Worm (Caenorhabditis elegans) whole organism, L4 larva: ENCODE measurements around the gene C36C9.4.
"Not testable (repeated sequence)": the region's sequence is repeated elsewhere in the genome, so short reads cannot be mapped to it uniquely, and the experiment has no call there.

Experiments used
- D1046.2 ChIP-seq: fragments of 200-800 bp; sonication (Bioruptor generic); IDR thresholded peaks from 2 replicates; pipeline ENCODE4 v1.3.6; 2022; ENCODE audit warnings: missing genetic modification characterization, missing compliant biosample characterization
- aly-2 ChIP-seq: sonication (generic microtip); optimal IDR thresholded peaks from 2 replicates; lab custom pipeline; 2018; ENCODE audit warnings: missing biosample characterization, missing genetic modification characterization
- ces-1 ChIP-seq: fragments of 150-350 bp; sonication (generic microtip); optimal IDR thresholded peaks from 4 replicates; lab custom pipeline; 2014; ENCODE audit warnings: missing biosample characterization, missing genetic modification reagents, missing genetic modification characterization
- hmg-1.1 ChIP-seq: fragments of 200-800 bp; sonication (Bioruptor generic); IDR thresholded peaks from 2 replicates; pipeline ENCODE4 v1.3.6; 2022; ENCODE audit warnings: missing genetic modification reagents, missing genetic modification characterization, missing compliant biosample characterization
- jun-1 ChIP-seq: fragments of 150-350 bp; optimal IDR thresholded peaks from 2 replicates; lab custom pipeline; 2014; ENCODE audit warnings: missing biosample characterization, missing genetic modification reagents, missing genetic modification characterization
- lim-7 ChIP-seq: fragments of 200-800 bp; sonication (Bioruptor generic); IDR thresholded peaks from 2 replicates; pipeline ENCODE4 v1.3.6; 2022; ENCODE audit warnings: missing genetic modification characterization, missing compliant biosample characterization
- mdl-1 ChIP-seq, 2 experiments: fragments of 150-350 bp in 1 of 2; sonication (generic microtip) in 1 of 2; optimal IDR thresholded peaks; 2 replicates each; lab custom pipeline; 2014 to 2017; ENCODE audit warnings: missing biosample characterization in 2 of 2, missing genetic modification characterization in 2 of 2
- mxl-3 ChIP-seq: fragments of 200-800 bp; sonication (Bioruptor generic); optimal IDR thresholded peaks from 2 replicates; lab custom pipeline; 2018; ENCODE audit warnings: mild to moderate bottlenecking, missing genetic modification characterization, missing compliant biosample characterization
- nhr-28 ChIP-seq: fragments of 150-350 bp; optimal IDR thresholded peaks from 2 replicates; lab custom pipeline; 2014; ENCODE audit warnings: missing biosample characterization, missing genetic modification characterization
- pha-4 ChIP-seq, 2 experiments: fragments of 150-350 bp in 1 of 2; fragments of 200-800 bp in 1 of 2; sonication (Bioruptor generic) in 1 of 2; IDR thresholded peaks in 1 of 2; optimal IDR thresholded peaks in 1 of 2; 2 replicates each; pipeline versions ENCODE4 v1.3.6 to Lab custom; 2014 to 2022; ENCODE audit warnings: missing genetic modification characterization in 2 of 2, missing genetic modification reagents in 2 of 2, missing biosample characterization in 1 of 2, missing compliant biosample characterization in 1 of 2
- rbr-2 ChIP-seq: sonication (generic microtip); optimal IDR thresholded peaks from 2 replicates; lab custom pipeline; 2016; ENCODE audit warnings: missing genotype, missing genetic modification characterization, missing compliant biosample characterization
- ztf-7 ChIP-seq: fragments of 150-350 bp; optimal IDR thresholded peaks from 2 replicates; lab custom pipeline; 2014; ENCODE audit warnings: missing biosample characterization, missing genetic modification characterization

DNA sequence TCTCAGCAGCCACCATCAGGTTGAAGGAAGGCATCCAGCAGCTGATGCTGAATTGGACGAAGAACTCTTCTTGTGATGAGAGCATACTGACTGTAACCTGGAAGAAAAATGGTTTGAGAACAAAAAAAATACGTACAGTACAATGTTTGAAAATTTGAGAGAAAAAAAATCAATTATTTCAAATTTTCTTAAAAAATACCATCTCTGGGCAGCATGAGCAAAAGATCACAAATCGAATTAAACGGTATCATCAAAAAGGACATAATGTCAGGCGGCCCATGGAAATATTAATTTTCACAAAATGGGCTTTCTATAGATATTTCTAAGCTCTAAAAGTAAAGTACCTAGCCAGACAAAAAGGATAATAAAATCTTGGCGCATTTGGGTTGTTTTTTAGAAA, 49.3 kb upstream of the C36C9.4 start, which contains the start of gene Y75D11A.3:
- not testable (repeated sequence) for TF ChIP-seq hmg-1.1 (GFP tag; lab: Robert Waterston, UW); jun-1 (tag; lab: Kevin White, UChicago); aly-2 (tag; lab: Kevin White, UChicago); ces-1; nhr-28 (tag; lab: Kevin White, UChicago); lim-7 (GFP tag; lab: Robert Waterston, UW); ztf-7 (tag; lab: Kevin White, UChicago); D1046.2 (GFP tag; lab: Robert Waterston, UW); pha-4 (GFP tag; IDR thresholded peaks at IDR 0.05; lab: Robert Waterston, UW); pha-4 (tag; optimal IDR thresholded peaks at IDR 0.05; lab: Kevin White, UChicago); mxl-3 (GFP tag; lab: Kevin White, UChicago); mdl-1 (tag; optimal IDR thresholded peaks at IDR 0.05; lab: Kevin White, UChicago); rbr-2
